Worm (Caenorhabditis elegans) whole organism, mixed stage, embryonic: ENCODE measurements around the gene rpn-11.

ENCODE experiments used
- ceh-43 ChIP-seq: fragments of 200-800 bp; sonication (Bioruptor generic); optimal IDR thresholded peaks from 2 replicates; lab custom pipeline; 2018; ENCODE audit warnings: mild to moderate bottlenecking, missing genetic modification characterization, moderate library complexity, missing compliant biosample characterization
- pha-4 ChIP-seq: fragments of 150-350 bp; optimal IDR thresholded peaks from 2 replicates; lab custom pipeline; 2018; ENCODE audit warnings: missing biosample characterization, missing genetic modification reagents, missing genetic modification characterization
- snpc-4 ChIP-seq: fragments of 150-350 bp; optimal IDR thresholded peaks from 2 replicates; lab custom pipeline; 2014; ENCODE audit warnings: missing biosample characterization, missing genetic modification characterization

- no peak for TF ChIP-seq snpc-4 (tag; lab: Kevin White, UChicago)
- no peak for TF ChIP-seq ceh-43 (GFP tag; lab: Kevin White, UChicago)
- TF ChIP-seq pha-4 (tag; lab: Kevin White, UChicago), result no peak
Observed at ce11 chrII:4062477-4062876, 18.1 kb upstream of the rpn-11 start, which contains the start of gene gadr-4.
